Worm (Caenorhabditis elegans) whole organism, L4 larva: ENCODE data around the gene fipr-21.

ENCODE experiments used
- D1046.2 ChIP-seq: fragments of 200-800 bp; sonication (Bioruptor generic); IDR thresholded peaks from 2 replicates; pipeline ENCODE4 v1.3.6; 2022; ENCODE audit warnings: missing genetic modification characterization, missing compliant biosample characterization
- T20F7.1 ChIP-seq: fragments of 200-800 bp; sonication (Bioruptor generic); optimal IDR thresholded peaks from 2 replicates; lab custom pipeline; 2018; ENCODE audit warnings: mild to moderate bottlenecking, missing genetic modification characterization, missing compliant biosample characterization
- ZK546.5 ChIP-seq, 2 experiments: sonication (generic microtip); optimal IDR thresholded peaks; 2 replicates each; lab custom pipeline; 2017; ENCODE audit warnings: missing biosample characterization in 2 of 2, missing genetic modification characterization in 2 of 2
- ama-1 ChIP-seq: fragments of 150-350 bp; optimal IDR thresholded peaks from 2 replicates; lab custom pipeline; 2014; ENCODE audit warnings: inconsistent platforms, mixed read lengths
- arid-1 ChIP-seq: fragments of 200-800 bp; sonication (Bioruptor generic); conservative IDR thresholded peaks from 2 replicates; pipeline ENCODE4 v1.3.6; 2022; ENCODE audit warnings: missing genetic modification reagents, missing genetic modification characterization, missing compliant biosample characterization
- daf-19 ChIP-seq: fragments of 200-800 bp; sonication (Bioruptor generic); conservative IDR thresholded peaks from 2 replicates; pipeline ENCODE4 v1.3.6; 2022; ENCODE audit warnings: missing genetic modification characterization, missing compliant biosample characterization
- egl-27 ChIP-seq: sonication (generic microtip); optimal IDR thresholded peaks from 3 replicates; lab custom pipeline; 2017; ENCODE audit warnings: missing biosample characterization, missing genetic modification reagents, missing genetic modification characterization
- lin-13 ChIP-seq: fragments of 150-350 bp; optimal IDR thresholded peaks from 2 replicates; lab custom pipeline; 2014; ENCODE audit warnings: missing biosample characterization, missing genetic modification reagents, missing genetic modification characterization
- lsy-2 ChIP-seq, 2 experiments: fragments of 150-350 bp in 1 of 2; sonication (generic microtip) in 1 of 2; optimal IDR thresholded peaks; 2 replicates each; lab custom pipeline; 2014 to 2017; ENCODE audit warnings: missing biosample characterization in 2 of 2, missing genetic modification characterization in 2 of 2
- nhr-11 ChIP-seq: fragments of 150-350 bp; optimal IDR thresholded peaks from 2 replicates; lab custom pipeline; 2014; ENCODE audit warnings: missing biosample characterization, missing genetic modification characterization
- unc-39 ChIP-seq: sonication (generic microtip); optimal IDR thresholded peaks from 2 replicates; lab custom pipeline; 2017; ENCODE audit warnings: missing biosample characterization, missing genetic modification characterization
- ztf-11 ChIP-seq: fragments of 150-350 bp; optimal IDR thresholded peaks from 2 replicates; lab custom pipeline; 2014; ENCODE audit warnings: missing biosample characterization, missing genetic modification characterization

- TF ChIP-seq ztf-11 (tag; lab: Kevin White, UChicago) = no peak
- TF ChIP-seq lin-13 (GFP tag; lab: Kevin White, UChicago) = no peak
- no peak for TF ChIP-seq arid-1 (GFP tag; lab: Robert Waterston, UW)
- TF ChIP-seq lsy-2 (tag; optimal IDR thresholded peaks at IDR 0.05; lab: Kevin White, UChicago) = peak in 1 of 2 experiments; percentile 14
- peak; percentile 55 for TF ChIP-seq T20F7.1 (GFP tag; lab: Kevin White, UChicago)
- TF ChIP-seq nhr-11 = peak; percentile 46
- no peak for TF ChIP-seq D1046.2
- no peak for TF ChIP-seq ZK546.5 (tag; optimal IDR thresholded peaks at IDR 0.05; lab: Kevin White, UChicago)
- TF ChIP-seq unc-39 = no peak
- no peak for TF ChIP-seq daf-19
- TF ChIP-seq egl-27 (tag; lab: Kevin White, UChicago) = no peak
- no peak for TF ChIP-seq ama-1 (lab: Kevin White, UChicago)
Measured at ce11 chrX:10332035-10332614, 27.8 kb downstream of the fipr-21 start.
